Fruit fly (Drosophila melanogaster) whole organism, pupa: Measurements from ENCODE around the gene tara.

ENCODE experiments used
- CG13204 ChIP-seq: fragments of 200-800 bp; sonication (Bioruptor generic); optimal IDR thresholded peaks from 2 replicates; lab custom pipeline; 2018; ENCODE audit warnings: missing biosample characterization, mild to moderate bottlenecking, missing genetic modification characterization, moderate library complexity
- CG17806 ChIP-seq: fragments of 200-800 bp; sonication (Bioruptor generic); optimal IDR thresholded peaks from 2 replicates; lab custom pipeline; 2018; ENCODE audit warnings: missing biosample characterization, mild to moderate bottlenecking, missing genetic modification characterization, moderate library complexity
- CG34367 ChIP-seq: fragments of 200-800 bp; sonication (Bioruptor generic); optimal IDR thresholded peaks from 2 replicates; lab custom pipeline; 2018; ENCODE audit warnings: missing biosample characterization, mild to moderate bottlenecking, missing genetic modification characterization
- CG4496 ChIP-seq: fragments of 200-800 bp; sonication (Bioruptor generic); IDR thresholded peaks from 3 replicates; pipeline ENCODE4 v1.3.6; 2022; ENCODE audit warnings: missing biosample characterization, missing genetic modification characterization
- Pif1A ChIP-seq: fragments of 200-800 bp; sonication (Bioruptor generic); optimal IDR thresholded peaks from 3 replicates; lab custom pipeline; 2016; ENCODE audit warnings: missing biosample characterization, missing genetic modification characterization
- Snoo ChIP-seq: fragments of 200-800 bp; sonication (Bioruptor generic); optimal IDR thresholded peaks from 3 replicates; lab custom pipeline; 2017; ENCODE audit warnings: missing biosample characterization, mild to moderate bottlenecking, missing genetic modification characterization, inconsistent platforms
- fd96Ca ChIP-seq: fragments of 200-800 bp; sonication (Bioruptor generic); IDR thresholded peaks from 3 replicates; pipeline ENCODE4 v1.3.6; 2022; ENCODE audit warnings: missing biosample characterization, missing genetic modification characterization
- gl ChIP-seq: fragments of 200-800 bp; sonication (Bioruptor generic); optimal IDR thresholded peaks from 2 replicates; lab custom pipeline; 2018; ENCODE audit warnings: missing biosample characterization, mild to moderate bottlenecking, missing genetic modification characterization
- rn ChIP-seq: fragments of 200-800 bp; sonication (Bioruptor generic); IDR thresholded peaks from 2 replicates; pipeline ENCODE4 v1.3.6; 2022; ENCODE audit warnings: missing biosample characterization, missing genetic modification characterization

dm6 chr3R:16280003-16280998 lies 54.9 kb downstream of the tara start:
- TF ChIP-seq CG13204 (GFP tag; lab: Kevin White, UChicago) (peak; percentile 98), Pif1A (GFP tag; lab: Kevin White, UChicago) (peak; percentile 99), CG4496 (GFP tag; lab: Robert Waterston, UW) (peak; percentile 100), CG17806 (tag; lab: Kevin White, UChicago) (peak; percentile 99), rn (peak; percentile 99), Snoo (tag; lab: Kevin White, UChicago) (peak; percentile 99), gl (tag; lab: Kevin White, UChicago) (peak; percentile 98), fd96Ca (GFP tag; lab: Robert Waterston, UW) (peak; percentile 94), CG34367 (tag; lab: Kevin White, UChicago) (peak; percentile 99)
